Worm (Caenorhabditis elegans) whole organism, midembryonic: ENCODE measurements around the gene clec-21.

Source experiments
- flt-1 ChIP-seq: fragments of 200-800 bp; sonication (Bioruptor generic); IDR thresholded peaks from 2 replicates; pipeline ENCODE4 v1.3.6; 2022; ENCODE audit warnings: missing genetic modification characterization, missing compliant biosample characterization
- klf-2 ChIP-seq: fragments of 200-800 bp; sonication (Bioruptor generic); conservative IDR thresholded peaks from 2 replicates; pipeline ENCODE4 v1.3.6; 2022; ENCODE audit warnings: missing genetic modification reagents, missing genetic modification characterization, missing compliant biosample characterization
- med-1 ChIP-seq: sonication (generic microtip); optimal IDR thresholded peaks from 2 replicates; lab custom pipeline; 2017; ENCODE audit warnings: missing genetic modification characterization, mild to moderate bottlenecking, missing compliant biosample characterization, antibody characterized with exemption, missing genetic modification reagents; ENCODE audit not compliant: insufficient read depth
- tab-1 ChIP-seq: fragments of 200-800 bp; sonication (Bioruptor generic); IDR thresholded peaks from 2 replicates; pipeline ENCODE4 v1.3.6; 2022; ENCODE audit warnings: missing genetic modification characterization, missing compliant biosample characterization
- ztf-29 ChIP-seq: fragments of 200-800 bp; sonication (Bioruptor generic); IDR thresholded peaks from 2 replicates; pipeline ENCODE4 v1.3.6; 2022; ENCODE audit warnings: missing genetic modification reagents, missing genetic modification characterization, missing compliant biosample characterization

ce11 chrII:1625666-1626065 lies 41.6 kb upstream of the clec-21 start, which contains the start of gene C08E3.14:
- no peak for TF ChIP-seq ztf-29 (GFP tag; lab: Robert Waterston, UW)
- TF ChIP-seq klf-2 (GFP tag; lab: Robert Waterston, UW): no peak
- no peak for TF ChIP-seq flt-1
- TF ChIP-seq tab-1 (GFP tag; lab: Robert Waterston, UW): no peak
- TF ChIP-seq med-1 (GFP tag; lab: Kevin White, UChicago): no peak
